Fruit fly (Drosophila melanogaster) whole organism, embryonic: ENCODE data around the gene trem.
A peak's percentile ranks its signal among the peaks of the same experiment; 100 is the strongest.

Source experiments
- Atf-2 ChIP-seq: fragments of 200-800 bp; sonication (Bioruptor generic); optimal IDR thresholded peaks from 2 replicates; lab custom pipeline; 2016; ENCODE audit warnings: missing biosample characterization, missing genetic modification characterization
- B-H2 ChIP-seq: fragments of 200-800 bp; sonication (Bioruptor generic); optimal IDR thresholded peaks from 2 replicates; lab custom pipeline; 2018; ENCODE audit warnings: missing biosample characterization, mild to moderate bottlenecking, missing genetic modification characterization
- Bdp1 ChIP-seq: fragments of 200-800 bp; sonication (Bioruptor generic); optimal IDR thresholded peaks from 3 replicates; lab custom pipeline; 2016; ENCODE audit warnings: missing biosample characterization, missing genetic modification characterization
- C15 ChIP-seq: fragments of 200-800 bp; sonication (Bioruptor generic); IDR thresholded peaks from 3 replicates; pipeline ENCODE4 v1.3.6; 2022; ENCODE audit warnings: missing biosample characterization, missing genetic modification characterization
- CG11504 ChIP-seq: fragments of 200-800 bp; sonication (Bioruptor generic); optimal IDR thresholded peaks from 3 replicates; lab custom pipeline; 2019; ENCODE audit warnings: missing biosample characterization, mild to moderate bottlenecking, missing genetic modification characterization, moderate library complexity
- CG12071 ChIP-seq: fragments of 200-800 bp; sonication (Bioruptor generic); optimal IDR thresholded peaks from 3 replicates; lab custom pipeline; 2018; ENCODE audit warnings: missing biosample characterization, mild to moderate bottlenecking, missing genetic modification characterization
- CG12104 ChIP-seq: fragments of 200-800 bp; sonication (Bioruptor generic); optimal IDR thresholded peaks from 3 replicates; lab custom pipeline; 2016; ENCODE audit warnings: missing biosample characterization, missing genetic modification characterization
- CG12744 ChIP-seq: fragments of 200-800 bp; sonication (Bioruptor generic); optimal IDR thresholded peaks from 2 replicates; lab custom pipeline; 2016; ENCODE audit warnings: missing biosample characterization, missing genetic modification characterization
- CG13624 ChIP-seq: fragments of 200-800 bp; sonication (Bioruptor generic); optimal IDR thresholded peaks from 2 replicates; lab custom pipeline; 2016; ENCODE audit warnings: missing biosample characterization, missing genetic modification characterization
- CG15479 ChIP-seq: fragments of 200-800 bp; sonication (Bioruptor generic); optimal IDR thresholded peaks from 3 replicates; lab custom pipeline; 2019; ENCODE audit warnings: missing biosample characterization, mild to moderate bottlenecking, missing genetic modification characterization, moderate library complexity
- CG16815 ChIP-seq: fragments of 200-800 bp; sonication (Bioruptor generic); optimal IDR thresholded peaks from 3 replicates; lab custom pipeline; 2017; ENCODE audit warnings: missing biosample characterization, mild to moderate bottlenecking, missing genetic modification characterization
- CG17186 ChIP-seq: fragments of 200-800 bp; sonication (Bioruptor generic); optimal IDR thresholded peaks from 3 replicates; lab custom pipeline; 2017; ENCODE audit warnings: missing biosample characterization, missing genetic modification reagents, missing genetic modification characterization
- CG17328 ChIP-seq: fragments of 200-800 bp; sonication (Bioruptor generic); IDR thresholded peaks from 2 replicates; pipeline ENCODE4 v1.3.6; 2022; ENCODE audit warnings: missing biosample characterization, missing genetic modification characterization
- CG17829 ChIP-seq: fragments of 200-800 bp; optimal IDR thresholded peaks from 2 replicates; lab custom pipeline; 2019; ENCODE audit warnings: missing biosample characterization, mild to moderate bottlenecking, missing genetic modification characterization, moderate library complexity
- CG18764 ChIP-seq: fragments of 200-800 bp; sonication (Bioruptor generic); optimal IDR thresholded peaks from 3 replicates; lab custom pipeline; 2016; ENCODE audit warnings: missing biosample characterization, missing genetic modification characterization
- CG2875 ChIP-seq: fragments of 200-800 bp; sonication (Bioruptor generic); optimal IDR thresholded peaks from 2 replicates; lab custom pipeline; 2017; ENCODE audit warnings: missing biosample characterization, mild to moderate bottlenecking, missing genetic modification characterization, missing genetic modification reagents
- CG34224 ChIP-seq: fragments of 200-800 bp; sonication (Bioruptor generic); IDR thresholded peaks from 3 replicates; pipeline ENCODE4 v1.3.6; 2022; ENCODE audit warnings: missing biosample characterization, missing genetic modification characterization; ENCODE audit not compliant: partially characterized antibody
- CG3847 ChIP-seq: fragments of 200-800 bp; sonication (Bioruptor generic); IDR thresholded peaks from 2 replicates; pipeline ENCODE4 v1.3.6; 2022; ENCODE audit warnings: missing biosample characterization, missing genetic modification characterization
- CG6254 ChIP-seq: fragments of 200-800 bp; sonication (Bioruptor generic); optimal IDR thresholded peaks from 3 replicates; lab custom pipeline; 2017; ENCODE audit warnings: mild to moderate bottlenecking, missing biosample characterization, missing genetic modification reagents, missing genetic modification characterization
- CG6765 ChIP-seq: fragments of 200-800 bp; sonication (Bioruptor generic); optimal IDR thresholded peaks from 3 replicates; lab custom pipeline; 2017; ENCODE audit warnings: missing biosample characterization, mild to moderate bottlenecking, missing genetic modification characterization
- CG7963 ChIP-seq: fragments of 200-800 bp; sonication (Bioruptor generic); IDR thresholded peaks from 3 replicates; pipeline ENCODE4 v1.3.6; 2022; ENCODE audit warnings: missing biosample characterization, missing genetic modification characterization; ENCODE audit not compliant: partially characterized antibody
- CG9817 ChIP-seq: fragments of 200-800 bp; sonication (Bioruptor generic); optimal IDR thresholded peaks from 2 replicates; lab custom pipeline; 2018; ENCODE audit warnings: missing biosample characterization, mild to moderate bottlenecking, missing genetic modification characterization, moderate library complexity
- CG9932 ChIP-seq: fragments of 200-800 bp; sonication (Bioruptor generic); IDR thresholded peaks from 2 replicates; pipeline ENCODE4 v1.3.6; 2022; ENCODE audit warnings: missing biosample characterization, missing genetic modification characterization
- Dek ChIP-seq: fragments of 200-800 bp; sonication (Bioruptor generic); optimal IDR thresholded peaks from 3 replicates; lab custom pipeline; 2019; ENCODE audit warnings: missing biosample characterization, mild to moderate bottlenecking, missing genetic modification characterization, moderate library complexity
- E2f1 ChIP-seq: fragments of 200-800 bp; sonication (Bioruptor generic); IDR thresholded peaks from 2 replicates; pipeline ENCODE4 v1.3.6; 2022; ENCODE audit warnings: missing biosample characterization, missing genetic modification characterization
- HLH54F ChIP-seq: fragments of 200-800 bp; sonication (Bioruptor generic); optimal IDR thresholded peaks from 3 replicates; lab custom pipeline; 2016; ENCODE audit warnings: missing biosample characterization, missing genetic modification characterization
- MBD-R2 ChIP-seq: fragments of 200-800 bp; sonication (Bioruptor generic); IDR thresholded peaks from 2 replicates; pipeline ENCODE4 v1.3.6; 2022; ENCODE audit warnings: missing biosample characterization, missing genetic modification characterization
- Myb ChIP-seq: fragments of 200-800 bp; sonication (Bioruptor generic); optimal IDR thresholded peaks from 2 replicates; lab custom pipeline; 2016; ENCODE audit warnings: missing biosample characterization, missing genetic modification characterization
- Scr ChIP-seq: fragments of 200-800 bp; sonication (Bioruptor generic); IDR thresholded peaks from 2 replicates; pipeline ENCODE4 v1.3.6; 2022; ENCODE audit warnings: missing biosample characterization, missing genetic modification characterization; ENCODE audit not compliant: partially characterized antibody
- Side ChIP-seq: fragments of 200-800 bp; sonication (Bioruptor generic); optimal IDR thresholded peaks from 2 replicates; lab custom pipeline; 2016; ENCODE audit warnings: missing biosample characterization, missing genetic modification characterization
- Sry-β ChIP-seq: fragments of 200-800 bp; sonication (Bioruptor generic); optimal IDR thresholded peaks from 2 replicates; lab custom pipeline; 2018; ENCODE audit warnings: missing biosample characterization, mild to moderate bottlenecking, missing genetic modification characterization, moderate library complexity
- Taf1 ChIP-seq: fragments of 200-800 bp; sonication (Bioruptor generic); IDR thresholded peaks from 2 replicates; pipeline ENCODE4 v1.3.6; 2022; ENCODE audit warnings: missing biosample characterization, missing genetic modification characterization
- Tbp ChIP-seq: fragments of >200 bp; optimal IDR thresholded peaks from 2 replicates; lab custom pipeline; 2018; ENCODE audit warnings: missing biosample characterization, missing genetic modification characterization
- Usf ChIP-seq: fragments of 200-800 bp; sonication (Bioruptor generic); optimal IDR thresholded peaks from 2 replicates; lab custom pipeline; 2017; ENCODE audit warnings: missing genotype, missing biosample characterization, missing genetic modification characterization
- ac ChIP-seq: fragments of 200-800 bp; sonication (Bioruptor generic); optimal IDR thresholded peaks from 3 replicates; lab custom pipeline; 2017; ENCODE audit warnings: missing biosample characterization, mild to moderate bottlenecking, missing genetic modification characterization
- cas ChIP-seq: fragments of 200-800 bp; sonication (Bioruptor generic); IDR thresholded peaks from 2 replicates; pipeline ENCODE4 v1.3.6; 2022; ENCODE audit warnings: missing biosample characterization, missing genetic modification characterization
- crol ChIP-seq: fragments of 200-800 bp; sonication (Bioruptor generic); IDR thresholded peaks from 2 replicates; pipeline ENCODE4 v1.3.6; 2022; ENCODE audit warnings: missing biosample characterization, missing genetic modification characterization
- gem ChIP-seq: fragments of 200-800 bp; sonication (Bioruptor generic); optimal IDR thresholded peaks from 2 replicates; lab custom pipeline; 2019; ENCODE audit warnings: missing biosample characterization, mild to moderate bottlenecking, missing genetic modification characterization, moderate library complexity
- gsb ChIP-seq: fragments of 200-800 bp; sonication (Bioruptor generic); IDR thresholded peaks from 2 replicates; pipeline ENCODE4 v1.3.6; 2022; ENCODE audit warnings: missing biosample characterization, missing genetic modification characterization
- h ChIP-seq: fragments of >200 bp; optimal IDR thresholded peaks from 2 replicates; lab custom pipeline; 2017
- ind ChIP-seq: fragments of 200-800 bp; sonication (Bioruptor generic); optimal IDR thresholded peaks from 3 replicates; lab custom pipeline; 2016; ENCODE audit warnings: missing biosample characterization, missing genetic modification characterization
- inv ChIP-seq: fragments of 200-800 bp; sonication (Bioruptor generic); IDR thresholded peaks from 2 replicates; pipeline ENCODE4 v1.3.6; 2022; ENCODE audit warnings: missing biosample characterization, missing genetic modification characterization; ENCODE audit not compliant: partially characterized antibody
- klu ChIP-seq: fragments of 200-800 bp; sonication (Bioruptor generic); IDR thresholded peaks from 2 replicates; pipeline ENCODE4 v1.3.6; 2022; ENCODE audit warnings: missing biosample characterization, missing genetic modification characterization
- lov ChIP-seq, 2 experiments: fragments of 200-800 bp in 1 of 2; fragments of >200 bp in 1 of 2; sonication (Bioruptor generic) in 1 of 2; IDR thresholded peaks in 1 of 2; optimal IDR thresholded peaks in 1 of 2; 2 replicates in 1 of 2; 3 replicates in 1 of 2; pipeline versions ENCODE4 v1.3.6 to Lab custom; 2017 to 2022; ENCODE audit warnings: missing biosample characterization in 1 of 2, missing genetic modification characterization in 1 of 2
- mam ChIP-seq: fragments of 200-800 bp; sonication (Bioruptor generic); optimal IDR thresholded peaks from 3 replicates; lab custom pipeline; 2016; ENCODE audit warnings: missing biosample characterization, missing genetic modification characterization
- nom ChIP-seq: fragments of 200-800 bp; sonication (Bioruptor generic); optimal IDR thresholded peaks from 2 replicates; lab custom pipeline; 2017; ENCODE audit warnings: missing biosample characterization, missing genetic modification characterization, mild to moderate bottlenecking, moderate library complexity, missing genetic modification reagents
- phol ChIP-seq: fragments of 200-800 bp; sonication (Bioruptor generic); optimal IDR thresholded peaks from 3 replicates; lab custom pipeline; 2018; ENCODE audit warnings: missing biosample characterization, mild to moderate bottlenecking, missing genetic modification characterization, moderate library complexity
- pita ChIP-seq: fragments of 200-800 bp; sonication (Bioruptor generic); optimal IDR thresholded peaks from 2 replicates; lab custom pipeline; 2017; ENCODE audit warnings: missing biosample characterization, mild to moderate bottlenecking, missing genetic modification characterization
- tx ChIP-seq: fragments of 200-800 bp; sonication (Bioruptor generic); optimal IDR thresholded peaks from 2 replicates; lab custom pipeline; 2016; ENCODE audit warnings: missing biosample characterization, missing genetic modification characterization
- zen ChIP-seq: fragments of 200-800 bp; sonication (Bioruptor generic); optimal IDR thresholded peaks from 3 replicates; lab custom pipeline; 2018; ENCODE audit warnings: missing biosample characterization, mild to moderate bottlenecking, missing genetic modification characterization, moderate library complexity

trem gene

DNA sequence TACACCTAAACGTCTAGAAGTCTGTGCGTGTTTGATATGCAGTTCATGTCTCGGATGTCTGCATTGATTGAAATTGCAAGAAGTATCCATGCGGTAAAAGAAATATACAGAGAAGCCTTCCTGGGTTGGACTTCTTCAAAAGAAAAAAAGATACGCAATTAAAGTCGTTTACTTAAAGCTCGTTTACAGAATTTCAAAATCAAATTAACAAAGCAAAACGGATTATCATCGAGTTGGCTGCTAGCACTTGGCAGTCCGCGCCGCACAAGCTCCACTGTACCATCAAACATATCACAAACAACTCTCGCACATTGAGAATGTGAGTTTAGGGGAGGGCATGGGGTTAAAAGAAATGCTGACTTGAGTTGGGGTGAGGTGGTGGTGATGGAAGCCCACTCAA is 32.7 kb downstream of the trem start (continued):
- TF ChIP-seq CG17186 (GFP tag; lab: Kevin White, UChicago) (peak; percentile 57), lov (optimal IDR thresholded peaks at IDR 0.05; lab: Kevin White, UChicago) (no peak), lov (GFP tag; IDR thresholded peaks at IDR 0.05; lab: Robert Waterston, UW) (peak; percentile 84), CG3847 (GFP tag; lab: Robert Waterston, UW) (0 out of 2 replicates have a peak, but pooled peaks have one; percentile 34), B-H2 (GFP tag; lab: Kevin White, UChicago) (no peak), CG15479 (no peak), CG2875 (peak; percentile 75), CG17328 (GFP tag; lab: Robert Waterston, UW) (peak; percentile 87), ind (GFP tag; lab: Kevin White, UChicago) (peak; percentile 73), zen (tag; lab: Kevin White, UChicago) (peak; percentile 57), ac (GFP tag; lab: Kevin White, UChicago) (no peak), Myb (peak; percentile 49), CG9817 (tag; lab: Kevin White, UChicago) (peak; percentile 64), inv (GFP tag; lab: Robert Waterston, UW) (no peak), crol (GFP tag; lab: Robert Waterston, UW) (peak; percentile 13; the same call in 1 of the 2 replicates), Taf1 (GFP tag; lab: Robert Waterston, UW) (0 out of 2 replicates have a peak, but pooled peaks have one; percentile 10), CG34224 (GFP tag; lab: Robert Waterston, UW) (no peak), CG11504 (tag; lab: Kevin White, UChicago) (peak; percentile 84), CG7963 (GFP tag; lab: Robert Waterston, UW) (no peak), Usf (GFP tag; lab: Kevin White, UChicago) (peak; percentile 45), klu (0 out of 2 replicates have a peak, but pooled peaks have one; percentile 27), CG12104 (GFP tag; lab: Kevin White, UChicago) (peak; percentile 4), CG6765 (GFP tag; lab: Kevin White, UChicago) (no peak), Tbp (GFP tag; lab: Kevin White, UChicago) (no peak), Scr (no peak), pita (GFP tag; lab: Kevin White, UChicago) (no peak), CG13624 (GFP tag; lab: Kevin White, UChicago) (peak; percentile 29), phol (tag; lab: Kevin White, UChicago) (peak; percentile 80), CG17829 (tag; lab: Kevin White, UChicago) (peak; percentile 78), CG6254 (GFP tag; lab: Kevin White, UChicago) (peak; percentile 81), tx (GFP tag; lab: Kevin White, UChicago) (peak; percentile 36), h (no peak), C15 (0 out of 3 replicates have a peak, but pooled peaks have one; percentile 36), CG9932 (GFP tag; lab: Robert Waterston, UW) (0 out of 2 replicates have a peak, but pooled peaks have one; percentile 19), Dek (tag; lab: Kevin White, UChicago) (no peak), gsb (peak; percentile 37; the same call in 1 of the 2 replicates), Side (GFP tag; lab: Kevin White, UChicago) (peak; percentile 74), CG12744 (no peak), CG12071 (GFP tag; lab: Kevin White, UChicago) (peak; percentile 63), nom (GFP tag; lab: Kevin White, UChicago) (no peak), Sry-β (peak; percentile 6), Bdp1 (GFP tag; lab: Kevin White, UChicago) (peak; percentile 53), MBD-R2 (GFP tag; lab: Robert Waterston, UW) (no peak), CG16815 (GFP tag; lab: Kevin White, UChicago) (peak; percentile 65), mam (GFP tag; lab: Kevin White, UChicago) (peak; percentile 62), Atf-2 (GFP tag; lab: Kevin White, UChicago) (peak; percentile 59), HLH54F (GFP tag; lab: Kevin White, UChicago) (peak; percentile 44), gem (tag; lab: Kevin White, UChicago) (peak; percentile 85), CG18764 (peak; percentile 56), E2f1 (GFP tag; lab: Robert Waterston, UW) (peak; percentile 64), cas (GFP tag; lab: Robert Waterston, UW) (0 out of 2 replicates have a peak, but pooled peaks have one; percentile 37)
